Worm (Caenorhabditis elegans) whole organism, late embryonic: ENCODE results near the gene C09H10.4.
A peak's percentile ranks its signal among the peaks of the same experiment; 100 is the strongest.

Experiments
- F13H6.1 ChIP-seq: sonication (generic microtip); optimal IDR thresholded peaks from 2 replicates; lab custom pipeline; 2016; ENCODE audit warnings: missing genetic modification characterization, missing compliant biosample characterization
- K09A11.1 ChIP-seq: sonication (generic microtip); optimal IDR thresholded peaks from 2 replicates; lab custom pipeline; 2017; ENCODE audit warnings: antibody characterized with exemption, mild to moderate bottlenecking, missing genetic modification characterization, missing compliant biosample characterization; ENCODE audit not compliant: insufficient read depth
- T23F11.4 ChIP-seq: fragments of 200-800 bp; sonication (Bioruptor generic); optimal IDR thresholded peaks from 2 replicates; lab custom pipeline; 2018; ENCODE audit warnings: mild to moderate bottlenecking, missing genetic modification characterization, missing compliant biosample characterization
- ceh-19 ChIP-seq: fragments of 200-800 bp; sonication (Bioruptor generic); optimal IDR thresholded peaks from 2 replicates; lab custom pipeline; 2018; ENCODE audit warnings: mild to moderate bottlenecking, missing genetic modification characterization, missing compliant biosample characterization
- ceh-2 ChIP-seq: sonication (generic microtip); optimal IDR thresholded peaks from 2 replicates; lab custom pipeline; 2016; ENCODE audit warnings: missing genotype, missing genetic modification characterization, missing compliant biosample characterization
- ceh-22 ChIP-seq: sonication (generic microtip); optimal IDR thresholded peaks from 2 replicates; lab custom pipeline; 2017; ENCODE audit warnings: missing biosample characterization, missing genetic modification characterization
- ceh-24 ChIP-seq: sonication (generic microtip); optimal IDR thresholded peaks from 2 replicates; lab custom pipeline; 2016; ENCODE audit warnings: mild to moderate bottlenecking, missing genetic modification characterization, missing compliant biosample characterization
- ceh-30 ChIP-seq: fragments of 150-350 bp; optimal IDR thresholded peaks from 2 replicates; lab custom pipeline; 2014; ENCODE audit warnings: missing biosample characterization, missing genetic modification characterization
- ceh-48 ChIP-seq: sonication (generic microtip); optimal IDR thresholded peaks from 2 replicates; lab custom pipeline; 2016; ENCODE audit warnings: missing genetic modification characterization, inconsistent platforms, missing compliant biosample characterization
- che-1 ChIP-seq: sonication (generic microtip); optimal IDR thresholded peaks from 2 replicates; lab custom pipeline; 2016; ENCODE audit warnings: mild to moderate bottlenecking, missing genetic modification characterization, missing compliant biosample characterization
- dmd-4 ChIP-seq: sonication (generic microtip); optimal IDR thresholded peaks from 2 replicates; lab custom pipeline; 2016; ENCODE audit warnings: borderline replicate concordance, missing genetic modification characterization, missing compliant biosample characterization
- elt-4 ChIP-seq: sonication (generic microtip); optimal IDR thresholded peaks from 2 replicates; lab custom pipeline; 2016; ENCODE audit warnings: missing genetic modification characterization, missing compliant biosample characterization
- gmeb-2 ChIP-seq: sonication (generic microtip); optimal IDR thresholded peaks from 2 replicates; lab custom pipeline; 2016; ENCODE audit warnings: missing genetic modification characterization, inconsistent platforms, missing compliant biosample characterization
- hlh-15 ChIP-seq: sonication (generic microtip); optimal IDR thresholded peaks from 2 replicates; lab custom pipeline; 2016; ENCODE audit warnings: missing genetic modification characterization, missing compliant biosample characterization
- hlh-30 ChIP-seq: sonication (generic microtip); optimal IDR thresholded peaks from 2 replicates; lab custom pipeline; 2017; ENCODE audit warnings: antibody characterized with exemption, missing genetic modification characterization, missing compliant biosample characterization; ENCODE audit not compliant: insufficient read depth
- hlh-6 ChIP-seq: sonication (generic microtip); optimal IDR thresholded peaks from 2 replicates; lab custom pipeline; 2016; ENCODE audit warnings: missing genotype, missing genetic modification characterization, missing compliant biosample characterization
- hlh-8 ChIP-seq: sonication (generic microtip); optimal IDR thresholded peaks from 2 replicates; lab custom pipeline; 2016; ENCODE audit warnings: missing genotype, missing genetic modification characterization, missing compliant biosample characterization
- lim-6 ChIP-seq: sonication (generic microtip); optimal IDR thresholded peaks from 2 replicates; lab custom pipeline; 2016; ENCODE audit warnings: missing genetic modification characterization, missing compliant biosample characterization
- nfya-1 ChIP-seq: sonication (generic microtip); optimal IDR thresholded peaks from 2 replicates; lab custom pipeline; 2017; ENCODE audit warnings: missing genetic modification characterization, mild to moderate bottlenecking, missing compliant biosample characterization, antibody characterized with exemption, moderate library complexity
- nhr-232 ChIP-seq: sonication (generic microtip); optimal IDR thresholded peaks from 2 replicates; lab custom pipeline; 2016; ENCODE audit warnings: missing genetic modification characterization, missing compliant biosample characterization
- pha-4 ChIP-seq: fragments of 150-350 bp; optimal IDR thresholded peaks from 2 replicates; lab custom pipeline; 2018; ENCODE audit warnings: missing biosample characterization, missing genetic modification reagents, missing genetic modification characterization
- pqm-1 ChIP-seq: sonication (generic microtip); optimal IDR thresholded peaks from 2 replicates; lab custom pipeline; 2016; ENCODE audit warnings: missing genetic modification characterization, missing compliant biosample characterization
- sox-4 ChIP-seq: sonication (generic microtip); optimal IDR thresholded peaks from 2 replicates; lab custom pipeline; 2017; ENCODE audit warnings: mild to moderate bottlenecking, missing genetic modification characterization, inconsistent platforms, missing compliant biosample characterization
- tbx-7 ChIP-seq: sonication (generic microtip); optimal IDR thresholded peaks from 2 replicates; lab custom pipeline; 2016; ENCODE audit warnings: missing genotype, missing genetic modification characterization, missing compliant biosample characterization
- ttx-3 ChIP-seq: sonication (generic microtip); optimal IDR thresholded peaks from 2 replicates; lab custom pipeline; 2016; ENCODE audit warnings: missing genetic modification reagents, missing genetic modification characterization, missing compliant biosample characterization
- unc-3 ChIP-seq, 2 experiments: fragments of 200-800 bp in 1 of 2; sonication (Bioruptor generic) in 1 of 2; sonication (generic microtip) in 1 of 2; conservative IDR thresholded peaks in 1 of 2; optimal IDR thresholded peaks in 1 of 2; 2 replicates each; pipeline versions ENCODE4 v1.3.6 to Lab custom; 2016 to 2022; ENCODE audit warnings: missing compliant biosample characterization in 2 of 2, missing genetic modification characterization in 2 of 2, missing genetic modification reagents in 1 of 2
- unc-42 ChIP-seq: sonication (generic microtip); optimal IDR thresholded peaks from 2 replicates; lab custom pipeline; 2016; ENCODE audit warnings: missing genotype, missing genetic modification characterization, missing compliant biosample characterization

The C09H10.4 gene

DNA sequence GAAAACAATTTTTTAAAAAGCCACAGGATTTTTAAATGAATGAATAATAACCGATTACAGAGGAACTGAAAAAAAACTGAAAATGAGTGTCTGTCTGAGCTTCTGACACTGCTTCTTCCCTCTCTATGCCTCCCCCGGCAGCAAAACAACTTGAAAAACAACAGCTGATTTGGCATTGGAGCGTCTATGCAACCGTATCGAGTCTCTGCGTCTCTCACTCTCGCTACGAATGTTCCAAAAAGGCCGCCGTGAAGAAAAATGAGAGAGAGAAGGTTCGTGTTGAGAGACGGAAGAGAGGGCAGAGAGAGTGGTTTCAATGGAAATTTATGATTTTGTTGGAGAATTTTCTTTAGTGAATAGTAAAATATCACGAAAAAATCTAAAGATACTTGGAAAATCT lies 3.1 kb downstream of the C09H10.4 start:
- TF ChIP-seq nfya-1 (tag; lab: Kevin White, UChicago) (peak; percentile 63), hlh-30 (peak; percentile 66), hlh-15 (tag; lab: Kevin White, UChicago) (no peak), F13H6.1 (tag; lab: Kevin White, UChicago) (no peak), lim-6 (tag; lab: Kevin White, UChicago) (no peak)

DNA sequence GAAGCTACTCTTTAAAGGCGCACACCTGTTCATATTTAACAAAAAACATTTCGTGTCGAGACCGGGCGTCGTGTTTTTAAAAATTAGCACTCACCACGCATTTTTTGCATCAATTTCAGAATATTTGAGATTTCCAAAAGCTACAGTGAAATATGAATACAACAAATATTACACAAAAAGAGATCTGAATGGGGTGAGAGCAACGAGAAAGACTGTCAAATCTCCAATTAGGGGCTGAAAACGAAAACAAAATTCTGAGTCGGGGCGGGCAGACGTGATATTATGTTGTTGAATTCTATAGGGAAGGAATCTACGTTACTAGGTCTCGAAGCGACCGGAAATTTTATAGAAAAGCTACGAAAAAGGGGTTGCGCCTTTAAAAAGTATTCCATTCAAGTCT lies 3.7 kb downstream of the C09H10.4 start, which contains the start of gene C09H10.5:
Gene C09H10.5 (minus strand): TSS at position 101 of the 400 bp plus-strand sequence.
- TF ChIP-seq ceh-2 (tag; lab: Kevin White, UChicago) (no peak), unc-42 (tag; lab: Kevin White, UChicago) (no peak), ceh-19 (GFP tag; lab: Kevin White, UChicago) (no peak), ceh-24 (tag; lab: Kevin White, UChicago) (no peak)

ce11 chrII:11104162-11104561 lies 4.2 kb downstream of the C09H10.4 start, which contains the start of gene C09H10.9:
Gene C09H10.9, plus strand, starts transcription at chrII:11104462.
- TF ChIP-seq hlh-15 (tag; lab: Kevin White, UChicago): no peak
- TF ChIP-seq hlh-6 (tag; lab: Kevin White, UChicago): no peak
- TF ChIP-seq ceh-30 (tag; lab: Kevin White, UChicago): no peak
- no peak for TF ChIP-seq T23F11.4
- no peak for TF ChIP-seq hlh-8
- no peak for TF ChIP-seq unc-3 (GFP tag; conservative IDR thresholded peaks at IDR 0.05; lab: Robert Waterston, UW)
- no peak for TF ChIP-seq unc-3 (tag; optimal IDR thresholded peaks at IDR 0.05; lab: Kevin White, UChicago)
- no peak for TF ChIP-seq pha-4 (tag; lab: Kevin White, UChicago)
- TF ChIP-seq ceh-22 (tag; lab: Kevin White, UChicago): no peak

- TF ChIP-seq ceh-48 (tag; lab: Kevin White, UChicago) (no peak), ceh-19 (GFP tag; lab: Kevin White, UChicago) (no peak)
Observed at ce11 chrII:11105981-11106711, 6.2 kb downstream of the C09H10.4 start, which contains the start of gene nasp-1. Gene nasp-1, plus strand, starts transcription at chrII:11106612.

ce11 chrII:11107828-11108227 lies 7.9 kb downstream of the C09H10.4 start, which contains the start of gene apc-17:
Gene apc-17, plus strand, starts transcription at chrII:11108128.
- no peak for TF ChIP-seq K09A11.1 (tag; lab: Kevin White, UChicago)
- TF ChIP-seq, all 69 proteins: peak for 0

DNA sequence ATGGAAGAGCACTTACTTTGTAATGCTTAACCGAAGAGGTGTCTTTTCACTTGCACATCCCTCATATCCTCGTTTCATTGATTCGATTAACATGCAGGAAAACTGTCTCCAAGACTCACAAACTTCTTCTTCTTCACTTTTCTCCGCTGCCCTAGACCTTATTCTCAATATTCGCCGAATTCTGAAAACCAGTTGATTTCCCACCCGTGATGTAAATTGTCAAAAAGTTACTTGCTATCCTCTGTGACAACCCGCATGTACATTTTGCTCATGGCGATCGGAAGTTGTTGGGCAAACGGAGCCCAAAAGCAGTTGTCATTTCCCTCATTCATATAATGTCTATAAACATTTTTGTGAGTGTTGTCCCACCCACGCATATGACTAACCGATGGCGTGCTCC lies 10.5 kb downstream of the C09H10.4 start:
- no peak for TF ChIP-seq che-1 (tag; lab: Kevin White, UChicago)
- TF ChIP-seq gmeb-2 (tag; lab: Kevin White, UChicago): no peak
- TF ChIP-seq pqm-1 (tag; lab: Kevin White, UChicago): no peak
- no peak for TF ChIP-seq nhr-232 (tag; lab: Kevin White, UChicago)

DNA sequence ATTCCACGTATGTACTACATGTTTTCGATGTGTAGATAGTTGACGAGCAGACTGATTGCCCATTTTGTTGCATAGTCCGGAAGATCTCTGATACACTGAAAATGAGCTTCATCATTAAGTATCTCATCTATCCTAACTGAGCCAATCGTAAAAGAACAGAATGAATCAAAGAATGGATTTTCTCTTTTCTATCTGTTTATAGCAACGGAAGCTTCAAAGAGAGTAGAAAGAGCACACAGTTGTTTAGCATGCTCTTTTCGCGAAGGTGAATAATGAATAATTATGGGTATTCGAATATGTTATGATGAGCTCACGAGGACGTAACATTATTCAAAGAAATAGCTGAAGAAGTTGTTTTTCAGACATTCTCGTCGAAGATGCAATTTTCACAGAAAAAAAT lies 11.2 kb downstream of the C09H10.4 start, which contains the start of gene glb-4:
Gene glb-4 (minus strand): TSS at position 101 of the 400 bp plus-strand sequence.
- TF ChIP-seq tbx-7: no peak
- TF ChIP-seq sox-4 (tag; lab: Kevin White, UChicago): no peak
- no peak for TF ChIP-seq elt-4 (tag; lab: Kevin White, UChicago)
- no peak for TF ChIP-seq ttx-3 (tag; lab: Kevin White, UChicago)
- TF ChIP-seq dmd-4 (tag; lab: Kevin White, UChicago): no peak
